Worm (Caenorhabditis elegans): ENCODE results near the gene cyp-35A1.

cyp-35A1 gene

DNA sequence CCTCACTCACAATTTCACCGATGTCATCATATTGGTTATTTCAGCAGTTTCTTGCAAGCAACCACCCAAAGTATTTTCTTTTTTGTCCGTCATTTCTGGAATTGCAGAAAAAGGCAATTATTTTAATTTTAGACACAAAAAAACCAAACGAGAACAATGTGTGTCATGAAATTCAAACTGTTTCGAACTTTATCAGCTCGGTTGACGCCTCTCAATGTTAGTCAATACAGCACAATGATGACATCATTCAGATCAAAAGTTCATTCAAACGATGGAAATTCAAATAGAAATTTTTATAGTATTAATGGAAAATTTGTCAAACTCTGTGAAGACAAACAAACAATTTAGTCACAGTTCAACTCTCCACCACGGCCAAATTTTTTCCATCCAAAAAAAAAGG, 30.4 kb upstream of the cyp-35A1 start, which contains the start of gene fbxa-105:
Gene fbxa-105 (minus strand): TSS at position 97 of the 400 bp plus-strand sequence.
- TF ChIP-seq let-526 (GFP tag; IDR thresholded peaks at IDR 0.05) (no peak), nhr-80 (tag; optimal IDR thresholded peaks at IDR 0.05) (peak; percentile 34)

DNA sequence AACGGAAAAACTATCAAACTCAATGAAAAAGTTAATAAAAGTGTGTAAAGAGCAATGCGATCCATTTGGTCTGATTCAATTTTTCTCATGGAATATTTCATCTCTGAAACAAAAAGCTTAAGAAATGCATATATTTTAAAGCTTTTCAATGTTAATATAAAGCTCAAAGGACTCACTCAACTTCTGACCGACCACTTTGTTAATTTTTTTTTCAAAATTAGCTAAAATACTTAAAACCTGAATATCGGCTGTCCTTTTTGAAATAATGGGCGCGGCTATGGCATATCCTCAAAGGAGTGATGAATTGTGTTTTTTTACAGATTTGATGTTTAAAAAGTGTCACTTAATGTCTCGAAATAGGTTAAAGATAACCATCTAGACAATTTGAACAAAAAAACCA, 28.2 kb upstream of the cyp-35A1 start, which contains the start of gene C02H6.1:
Gene C02H6.1 (minus strand): TSS at position 101 of the 400 bp plus-strand sequence.
- TF ChIP-seq let-607 (tag; optimal IDR thresholded peaks at IDR 0.05): no peak
- no peak for TF ChIP-seq hlh-26 (GFP tag; conservative IDR thresholded peaks at IDR 0.05)
- no peak for TF ChIP-seq dox-1 (GFP tag; IDR thresholded peaks at IDR 0.05)
- no peak for TF ChIP-seq rcor-1 (GFP tag; IDR thresholded peaks at IDR 0.05)
- no peak for TF ChIP-seq K11D2.4 (GFP tag; IDR thresholded peaks at IDR 0.05)
- TF ChIP-seq ccch-3 (GFP tag; optimal IDR thresholded peaks at IDR 0.05): no peak
- TF ChIP-seq nhr-80 (tag; optimal IDR thresholded peaks at IDR 0.05): no peak
- no peak for TF ChIP-seq mel-28 (tag; optimal IDR thresholded peaks at IDR 0.05; ENCODE audit: borderline replicate concordance)

- TF ChIP-seq dpl-1 (GFP tag; optimal IDR thresholded peaks at IDR 0.05) (no peak), snpc-4 (GFP tag; optimal IDR thresholded peaks at IDR 0.05) (no peak), snpc-4 (tag; optimal IDR thresholded peaks at IDR 0.05) (no peak), T26A5.8 (tag; optimal IDR thresholded peaks at IDR 0.05) (no peak), hrde-1 (tag; optimal IDR thresholded peaks at IDR 0.05; ENCODE audit: borderline replicate concordance) (no peak), mes-4 (tag; optimal IDR thresholded peaks at IDR 0.05) (no peak), F22D6.2 (tag; optimal IDR thresholded peaks at IDR 0.05) (no peak), lin-54 (GFP tag; optimal IDR thresholded peaks at IDR 0.05) (no peak), cebp-2 (GFP tag; IDR thresholded peaks at IDR 0.05) (no peak), rec-8 (tag; optimal IDR thresholded peaks at IDR 0.05) (no peak), atf-7 (tag; optimal IDR thresholded peaks at IDR 0.05) (no peak), unc-130 (GFP tag; optimal IDR thresholded peaks at IDR 0.05) (no peak), tbp1 (GFP tag; optimal IDR thresholded peaks at IDR 0.05) (no peak), lin-35 (GFP tag; optimal IDR thresholded peaks at IDR 0.05) (no peak)
Observed at ce11 chrV:7387755-7388154, 26.2 kb upstream of the cyp-35A1 start, which contains the start of gene C02H6.3. C02H6.3 (minus strand) TSS chrV:7387855.

DNA sequence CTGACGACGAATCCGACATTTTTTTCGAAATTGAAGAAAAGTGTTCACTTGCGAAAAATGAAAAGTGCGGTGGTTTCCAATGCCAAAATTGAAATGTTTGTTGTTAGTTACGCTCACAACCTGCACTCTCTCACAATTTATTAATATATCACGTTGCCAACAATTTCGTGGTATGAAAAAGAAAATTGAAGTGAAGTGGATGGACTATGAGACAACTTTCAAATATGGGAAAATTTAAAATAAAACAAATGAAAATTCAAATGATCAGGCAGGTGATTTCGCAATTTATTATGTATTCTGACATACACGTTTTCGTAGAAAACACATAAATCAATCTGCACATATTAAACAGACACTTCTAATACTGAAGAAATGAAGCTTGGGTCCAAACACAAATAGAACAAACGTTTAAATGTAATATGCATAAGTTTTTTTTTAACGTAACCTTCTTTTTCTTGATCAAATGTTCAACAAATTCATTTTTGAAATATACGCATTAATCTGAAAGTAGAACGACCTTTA, 24.5 kb upstream of the cyp-35A1 start, which contains the start of gene srp-6:
Gene srp-6 (minus strand): TSS at position 51 of the 522 bp plus-strand sequence.
- TF ChIP-seq lag-1 (GFP tag; IDR thresholded peaks at IDR 0.05) (no peak), dpl-1 (GFP tag; optimal IDR thresholded peaks at IDR 0.05) (no peak), repo-1 (tag; optimal IDR thresholded peaks at IDR 0.05) (no peak), lin-40 (tag; optimal IDR thresholded peaks at IDR 0.05) (no peak), Y56A3A.18 (GFP tag; IDR thresholded peaks at IDR 0.05) (no peak), ceh-27 (GFP tag; optimal IDR thresholded peaks at IDR 0.05) (no peak), rcor-1 (GFP tag; IDR thresholded peaks at IDR 0.05) (no peak), xnd-1 (tag; optimal IDR thresholded peaks at IDR 0.05) (no peak), ama-1 (optimal IDR thresholded peaks at IDR 0.05) (no peak), ama-1 (GFP tag; optimal IDR thresholded peaks at IDR 0.05) (no peak), sdz-38 (tag; optimal IDR thresholded peaks at IDR 0.05) (no peak), nfyb-1 (GFP tag; IDR thresholded peaks at IDR 0.05) (no peak), mel-28 (tag; optimal IDR thresholded peaks at IDR 0.05; ENCODE audit: borderline replicate concordance) (no peak), mxl-1 (tag; optimal IDR thresholded peaks at IDR 0.05) (no peak), chd-7 (tag; optimal IDR thresholded peaks at IDR 0.05) (no peak)
